Fruit fly (Drosophila melanogaster): Measurements from ENCODE around the gene tzn.

Gene tzn

DNA sequence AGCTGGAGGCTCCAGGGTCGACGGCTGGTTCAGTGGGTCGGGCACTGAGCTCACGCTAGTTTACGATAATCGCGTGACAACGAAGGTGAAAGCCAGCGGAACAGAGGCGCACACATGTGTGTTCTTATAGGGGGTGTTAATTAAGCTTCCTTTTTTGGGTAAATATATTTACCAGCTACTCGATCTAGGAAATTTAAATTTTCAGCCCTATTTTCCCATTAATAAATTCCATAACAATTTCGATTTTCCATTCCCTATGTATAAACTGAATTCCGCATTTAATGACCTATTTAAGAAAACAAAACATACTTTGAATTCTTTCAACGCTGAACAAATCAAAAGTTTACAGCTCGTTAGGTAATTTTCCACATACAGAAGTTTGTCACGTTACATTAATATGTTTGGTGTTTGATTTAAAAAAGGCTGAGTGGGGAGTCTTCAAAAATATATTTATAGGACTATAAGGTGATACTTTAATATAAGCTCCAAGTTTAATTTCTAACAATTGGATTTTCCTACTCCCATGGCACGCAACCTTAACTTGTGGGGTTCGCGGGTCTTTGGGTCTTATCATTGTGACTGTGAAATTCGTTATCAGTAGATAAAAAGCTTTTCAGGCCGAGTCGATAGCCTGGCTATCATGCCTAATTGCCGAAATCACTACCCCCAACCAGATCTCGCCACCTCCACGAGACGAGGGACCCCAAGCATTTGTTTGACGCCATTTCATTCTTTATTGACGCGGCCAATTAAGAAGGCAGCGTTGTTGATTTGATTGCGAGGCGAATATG is 38.8 kb downstream of the tzn start, which contains the start of gene CG13255 (continued):
- no peak for TF ChIP-seq CG9609 (GFP tag; optimal IDR thresholded peaks at IDR 0.05)
- no peak for TF ChIP-seq CG13624 (GFP tag; optimal IDR thresholded peaks at IDR 0.05)
- no peak for TF ChIP-seq HLH4C (GFP tag; IDR thresholded peaks at IDR 0.05; ENCODE audit: partially characterized antibody)
- TF ChIP-seq unpg (GFP tag; optimal IDR thresholded peaks at IDR 0.05): peak; percentile 10
- peak; percentile 10 for TF ChIP-seq cato (GFP tag; optimal IDR thresholded peaks at IDR 0.05; ENCODE audit: borderline replicate concordance)
- no peak for TF ChIP-seq sim (GFP tag; IDR thresholded peaks at IDR 0.05)
- TF ChIP-seq CG15479 (GFP tag; optimal IDR thresholded peaks at IDR 0.05): no peak
- no peak for TF ChIP-seq CG30431 (GFP tag; optimal IDR thresholded peaks at IDR 0.05)
- peak; percentile 9 for TF ChIP-seq NK7.1 (GFP tag; optimal IDR thresholded peaks at IDR 0.05)
- TF ChIP-seq Lim3 (GFP tag; IDR thresholded peaks at IDR 0.05): no peak
- peak; percentile 48 for TF ChIP-seq CG10543 (GFP tag; optimal IDR thresholded peaks at IDR 0.05)
- TF ChIP-seq caup (GFP tag; optimal IDR thresholded peaks at IDR 0.05; ENCODE audit: severe bottlenecking): no peak
- TF ChIP-seq CG4707 (GFP tag; optimal IDR thresholded peaks at IDR 0.05): no peak
- peak; percentile 92 for TF ChIP-seq exex (tag; optimal IDR thresholded peaks at IDR 0.05)
- TF ChIP-seq Hr78 (GFP tag; optimal IDR thresholded peaks at IDR 0.05): peak in 1 of 2 experiments; percentile 63
- no peak for TF ChIP-seq tap (tag; optimal IDR thresholded peaks at IDR 0.05)
- peak; percentile 60 for TF ChIP-seq Rfx (GFP tag; IDR thresholded peaks at IDR 0.05)
- no peak for TF ChIP-seq sc (optimal IDR thresholded peaks at IDR 0.05)
- no peak for TF ChIP-seq sc (GFP tag; optimal IDR thresholded peaks at IDR 0.05)
- no peak for TF ChIP-seq CG12744 (GFP tag; optimal IDR thresholded peaks at IDR 0.05)
- TF ChIP-seq tio (GFP tag; optimal IDR thresholded peaks at IDR 0.05): peak; percentile 59
- peak; percentile 48 for TF ChIP-seq CHES-1-like (GFP tag; optimal IDR thresholded peaks at IDR 0.05)
- TF ChIP-seq stwl (tag; optimal IDR thresholded peaks at IDR 0.05): no peak
- no peak for TF ChIP-seq Kr (GFP tag; optimal IDR thresholded peaks at IDR 0.05)
- TF ChIP-seq ap (GFP tag; IDR thresholded peaks at IDR 0.05): no peak
- TF ChIP-seq Ravus (GFP tag; IDR thresholded peaks at IDR 0.05): no peak
- TF ChIP-seq CG15269 (tag; optimal IDR thresholded peaks at IDR 0.05): peak; percentile 67
- TF ChIP-seq HHEX (GFP tag; optimal IDR thresholded peaks at IDR 0.05): peak; percentile 37
- no peak for TF ChIP-seq esg (GFP tag; conservative IDR thresholded peaks at IDR 0.05)
- no peak for TF ChIP-seq Xrp1 (GFP tag; IDR thresholded peaks at IDR 0.05)
- TF ChIP-seq CG2678 (tag; optimal IDR thresholded peaks at IDR 0.05): peak; percentile 80
- no peak for TF ChIP-seq Doc2 (GFP tag; IDR thresholded peaks at IDR 0.05)
- no peak for TF ChIP-seq CG10431 (GFP tag; optimal IDR thresholded peaks at IDR 0.05)
- no peak for TF ChIP-seq CG7987 (GFP tag; optimal IDR thresholded peaks at IDR 0.05)
- TF ChIP-seq Sox100B (GFP tag; optimal IDR thresholded peaks at IDR 0.05): peak; percentile 61
- TF ChIP-seq CG1602 (GFP tag; optimal IDR thresholded peaks at IDR 0.05): no peak
- peak; percentile 11 for TF ChIP-seq odd (GFP tag; optimal IDR thresholded peaks at IDR 0.05)
- TF ChIP-seq CG5180 (GFP tag; optimal IDR thresholded peaks at IDR 0.05): no peak
- TF ChIP-seq CG6813 (GFP tag; optimal IDR thresholded peaks at IDR 0.05): no peak
- peak; percentile 56; the same call in 1 of the 3 replicates for TF ChIP-seq H15 (GFP tag; IDR thresholded peaks at IDR 0.05)
- no peak for TF ChIP-seq kah (GFP tag; optimal IDR thresholded peaks at IDR 0.05)
- no peak for TF ChIP-seq CG12219 (GFP tag; optimal IDR thresholded peaks at IDR 0.05)
- TF ChIP-seq CG9727 (GFP tag; optimal IDR thresholded peaks at IDR 0.05): peak; percentile 56
- no peak for TF ChIP-seq CG31365 (tag; optimal IDR thresholded peaks at IDR 0.05)
- TF ChIP-seq Camta (GFP tag; optimal IDR thresholded peaks at IDR 0.05): peak; percentile 13
- peak; percentile 13 for TF ChIP-seq tx (GFP tag; optimal IDR thresholded peaks at IDR 0.05)
- TF ChIP-seq da (GFP tag; optimal IDR thresholded peaks at IDR 0.05): no peak
- TF ChIP-seq wek (GFP tag; optimal IDR thresholded peaks at IDR 0.05): no peak
- no peak for TF ChIP-seq Ets65A (GFP tag)
